Worm (Caenorhabditis elegans): Measurements from ENCODE around the gene Y62E10A.3.

Gene Y62E10A.3

ce11 chrIV:13353143-13353773 lies 6.8 kb downstream of the Y62E10A.3 start, which contains the start of the genes rec-8 and mex-5:
rec-8 (minus strand) TSS chrIV:13353193.
mex-5 (plus strand) TSS chrIV:13353723.
- no peak for TF ChIP-seq ets-5 (GFP tag; IDR thresholded peaks at IDR 0.05)
- TF ChIP-seq rnt-1 (tag; optimal IDR thresholded peaks at IDR 0.05), result no peak
- no peak for TF ChIP-seq lin-39 (tag; optimal IDR thresholded peaks at IDR 0.05)
- no peak for TF ChIP-seq hlh-4 (tag; optimal IDR thresholded peaks at IDR 0.05)
- TF ChIP-seq nhr-19 (GFP tag; conservative IDR thresholded peaks at IDR 0.05), result no peak
- TF ChIP-seq aha-1 (tag; optimal IDR thresholded peaks at IDR 0.05), result no peak
- no peak for TF ChIP-seq aly-2 (tag; optimal IDR thresholded peaks at IDR 0.05)
- no peak for TF ChIP-seq nhr-85 (tag)
- TF ChIP-seq unc-30 (tag; optimal IDR thresholded peaks at IDR 0.05), result no peak
- no peak for TF ChIP-seq mab-9 (GFP tag; IDR thresholded peaks at IDR 0.05)
- TF ChIP-seq fos-1 (tag; optimal IDR thresholded peaks at IDR 0.05), result no peak
- TF ChIP-seq lin-15B (tag; optimal IDR thresholded peaks at IDR 0.05), result no peak
- TF ChIP-seq lin-14 (GFP tag; optimal IDR thresholded peaks at IDR 0.05), result no peak

- TF ChIP-seq mdl-1 (tag; optimal IDR thresholded peaks at IDR 0.05), result no peak
- TF ChIP-seq unc-86 (tag; optimal IDR thresholded peaks at IDR 0.05), result no peak
- no peak for TF ChIP-seq irx-1 (tag; optimal IDR thresholded peaks at IDR 0.05)
These were observed 11.5 kb downstream of the Y62E10A.3 start, which contains the start of gene W02A2.12 for ce11 chrIV:13348592-13348991. W02A2.12 (minus strand) TSS chrIV:13348831.

ce11 chrIV:13347232-13347715 lies 12.8 kb downstream of the Y62E10A.3 start, which contains the start of gene W02A2.9:
W02A2.9 (plus strand) TSS chrIV:13347665.
- TF ChIP-seq elt-2 (tag; optimal IDR thresholded peaks at IDR 0.05) (peak; percentile 95), nhr-20 (tag; optimal IDR thresholded peaks at IDR 0.05) (peak; percentile 19), tlp-1 (tag; optimal IDR thresholded peaks at IDR 0.05) (peak; percentile 30), irx-1 (tag; optimal IDR thresholded peaks at IDR 0.05) (no peak), jun-1 (tag; optimal IDR thresholded peaks at IDR 0.05) (peak; percentile 57), efl-1 (optimal IDR thresholded peaks at IDR 0.05) (no peak), efl-1 (GFP tag; optimal IDR thresholded peaks at IDR 0.05 in 1 of 2) (peak in 1 of 2 experiments; percentile 56), nhr-90 (tag; optimal IDR thresholded peaks at IDR 0.05; ENCODE audit: poor library complexity) (peak; percentile 6), lin-14 (GFP tag; optimal IDR thresholded peaks at IDR 0.05) (no peak), lin-35 (GFP tag; optimal IDR thresholded peaks at IDR 0.05) (peak in 1 of 2 experiments; percentile 22)

- TF ChIP-seq nhr-237 (tag; optimal IDR thresholded peaks at IDR 0.05) (no peak), lin-35 (GFP tag; optimal IDR thresholded peaks at IDR 0.05) (peak in 1 of 2 experiments; percentile 53), sptf-1 (tag; optimal IDR thresholded peaks at IDR 0.05) (no peak), pag-3 (tag; optimal IDR thresholded peaks at IDR 0.05; ENCODE audit: borderline replicate concordance, insufficient read depth) (no peak), lin-13 (GFP tag; optimal IDR thresholded peaks at IDR 0.05) (no peak), mab-9 (GFP tag; IDR thresholded peaks at IDR 0.05) (no peak), snpc-4 (tag; optimal IDR thresholded peaks at IDR 0.05) (no peak), snu-23 (GFP tag; optimal IDR thresholded peaks at IDR 0.05) (no peak), jun-1 (tag; optimal IDR thresholded peaks at IDR 0.05) (peak; percentile 75), vab-15 (tag; optimal IDR thresholded peaks at IDR 0.05) (no peak), rnt-1 (tag; optimal IDR thresholded peaks at IDR 0.05) (no peak), efl-3 (GFP tag; optimal IDR thresholded peaks at IDR 0.05) (no peak), pax-3 (tag; optimal IDR thresholded peaks at IDR 0.05) (no peak), nhr-84 (tag; optimal IDR thresholded peaks at IDR 0.05) (no peak), fkh-10 (GFP tag; optimal IDR thresholded peaks at IDR 0.05) (no peak), lsy-2 (tag; optimal IDR thresholded peaks at IDR 0.05) (no peak), fos-1 (tag; optimal IDR thresholded peaks at IDR 0.05) (no peak), aly-2 (tag; optimal IDR thresholded peaks at IDR 0.05) (no peak), ceh-90 (tag; optimal IDR thresholded peaks at IDR 0.05) (no peak), xbp-1 (tag; optimal IDR thresholded peaks at IDR 0.05) (no peak), lin-15B (tag; optimal IDR thresholded peaks at IDR 0.05) (no peak), hlh-4 (tag; optimal IDR thresholded peaks at IDR 0.05) (no peak), mef-2 (tag; optimal IDR thresholded peaks at IDR 0.05) (no peak), nhr-20 (tag; optimal IDR thresholded peaks at IDR 0.05) (peak; percentile 30), dsc-1 (tag; optimal IDR thresholded peaks at IDR 0.05) (no peak), nhr-77 (tag; optimal IDR thresholded peaks at IDR 0.05) (no peak), nhr-47 (tag; optimal IDR thresholded peaks at IDR 0.05) (no peak), elt-2 (tag; optimal IDR thresholded peaks at IDR 0.05) (peak; percentile 62)
These were observed 14.0 kb downstream of the Y62E10A.3 start for ce11 chrIV:13346078-13346477.
